Worm (Caenorhabditis elegans) whole organism, late embryonic: ENCODE data around the gene F17E9.16.

ENCODE experiments used
- C08G9.2 ChIP-seq: sonication (generic microtip); optimal IDR thresholded peaks from 2 replicates; lab custom pipeline; 2016; ENCODE audit warnings: mild to moderate bottlenecking, missing genetic modification characterization, moderate library complexity, missing compliant biosample characterization
- ama-1 ChIP-seq: fragments of 150-350 bp; optimal IDR thresholded peaks from 2 replicates; lab custom pipeline; 2014
- ceh-22 ChIP-seq: sonication (generic microtip); optimal IDR thresholded peaks from 2 replicates; lab custom pipeline; 2017; ENCODE audit warnings: missing biosample characterization, missing genetic modification characterization
- dve-1 ChIP-seq: sonication (generic microtip); optimal IDR thresholded peaks from 2 replicates; lab custom pipeline; 2017; ENCODE audit warnings: antibody characterized with exemption, mild to moderate bottlenecking, missing genetic modification characterization, missing compliant biosample characterization
- hlh-6 ChIP-seq: sonication (generic microtip); optimal IDR thresholded peaks from 2 replicates; lab custom pipeline; 2016; ENCODE audit warnings: missing genotype, missing genetic modification characterization, missing compliant biosample characterization
- pha-4 ChIP-seq: fragments of 150-350 bp; optimal IDR thresholded peaks from 2 replicates; lab custom pipeline; 2018; ENCODE audit warnings: missing biosample characterization, missing genetic modification reagents, missing genetic modification characterization

DNA sequence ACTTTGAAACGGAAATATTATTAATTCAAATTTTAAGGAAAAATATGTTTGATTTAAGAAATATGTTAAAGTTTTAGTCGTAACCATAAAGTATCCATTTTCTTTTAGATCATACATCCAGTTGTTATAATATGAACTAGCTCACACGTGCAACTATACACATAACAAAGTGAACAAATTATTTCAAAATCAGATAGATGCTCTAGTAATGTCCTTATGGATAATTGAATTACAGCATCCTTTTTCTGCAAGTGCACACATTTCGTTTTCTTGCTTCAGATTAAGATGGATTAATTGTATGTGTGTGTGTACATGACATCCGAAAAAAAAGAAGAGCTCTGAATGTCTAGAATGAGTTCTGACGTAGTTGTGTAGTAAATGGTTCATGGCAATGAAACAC is 33.5 kb downstream of the F17E9.16 start:
- TF ChIP-seq ceh-22 (tag; lab: Kevin White, UChicago) (no peak), dve-1 (tag; lab: Kevin White, UChicago) (no peak), pha-4 (tag; lab: Kevin White, UChicago) (no peak), hlh-6 (tag; lab: Kevin White, UChicago) (no peak), ama-1 (no peak), C08G9.2 (tag; lab: Kevin White, UChicago) (no peak)
